Worm (Caenorhabditis elegans) whole organism, dauer: ENCODE results near the gene C56E6.2.

Experiments
- unc-62 ChIP-seq: sonication (generic microtip); optimal IDR thresholded peaks from 2 replicates; lab custom pipeline; 2017; ENCODE audit warnings: missing biosample characterization, missing genetic modification reagents, missing genetic modification characterization

Gene C56E6.2

DNA sequence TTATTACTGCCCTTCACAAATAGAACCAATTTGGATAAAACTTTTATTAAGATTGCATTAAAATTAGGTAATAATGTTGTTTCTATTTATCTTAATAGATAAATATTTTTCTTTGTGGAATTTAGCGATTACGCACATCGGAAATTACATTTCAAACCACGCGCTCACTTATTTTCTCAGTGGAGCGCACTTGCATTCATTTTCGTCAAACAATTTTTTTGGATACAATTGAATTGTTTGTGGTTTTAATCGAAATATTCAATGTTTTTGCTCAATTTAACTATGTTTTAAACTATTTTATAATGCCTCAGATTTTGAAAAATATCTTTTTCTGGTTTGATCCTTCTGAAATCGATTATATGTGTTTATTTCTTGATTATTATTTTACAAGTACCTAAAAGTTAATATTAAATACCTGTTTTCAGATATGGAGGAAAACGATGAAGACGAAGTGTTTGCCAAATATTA lies 11.3 kb downstream of the C56E6.2 start, which contains the start of gene utp-20:
TSS of gene utp-20 (plus strand) at position 418 of the 468 bp plus-strand sequence.
- no peak for TF ChIP-seq unc-62

ce11 chrII:6544842-6545410 lies 20.2 kb downstream of the C56E6.2 start, which contains the start of gene lron-15:
TSS of gene lron-15 (minus strand) at chrII:6544892.
- no peak for TF ChIP-seq unc-62

DNA sequence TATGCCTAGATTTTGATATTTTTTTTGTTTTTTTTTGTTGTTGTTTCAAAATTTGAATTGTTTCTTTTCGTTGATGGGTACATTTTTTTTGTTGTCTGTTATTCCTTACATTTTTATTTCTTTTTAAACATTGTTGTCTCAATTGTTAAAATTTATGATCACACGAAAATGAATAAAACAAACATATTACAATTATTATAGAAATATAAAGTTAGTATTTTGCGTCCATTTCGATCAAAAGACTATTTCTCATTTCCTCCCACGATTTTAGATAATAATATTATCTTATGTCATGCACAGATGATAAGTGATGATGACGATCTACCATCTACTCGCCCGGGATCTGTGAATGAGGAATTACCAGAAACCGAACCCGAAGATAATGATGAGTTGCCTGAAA lies 29.9 kb downstream of the C56E6.2 start, which contains the start of gene wrn-1:
TSS of gene wrn-1 (plus strand) at position 301 of the 400 bp plus-strand sequence.
- no peak for TF ChIP-seq unc-62

DNA sequence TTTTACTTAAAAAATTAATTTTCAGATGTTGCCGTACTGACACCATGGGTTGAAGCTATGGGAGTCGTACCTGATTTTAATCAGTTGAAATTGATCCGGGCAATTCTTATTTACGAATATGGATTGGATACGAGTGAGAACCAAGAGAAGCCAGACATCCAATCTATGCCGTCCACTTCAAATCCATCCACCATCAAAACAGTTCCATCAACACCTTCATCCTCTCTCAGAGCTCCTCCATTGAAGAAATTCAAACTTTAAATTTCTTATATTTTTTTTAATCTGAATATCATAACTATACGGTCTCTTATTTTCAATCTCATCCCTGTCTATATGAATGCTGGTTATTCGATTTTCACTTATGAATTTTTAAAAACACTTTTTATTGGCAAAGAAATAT lies 34.2 kb downstream of the C56E6.2 start:
- TF ChIP-seq unc-62 = no peak

DNA sequence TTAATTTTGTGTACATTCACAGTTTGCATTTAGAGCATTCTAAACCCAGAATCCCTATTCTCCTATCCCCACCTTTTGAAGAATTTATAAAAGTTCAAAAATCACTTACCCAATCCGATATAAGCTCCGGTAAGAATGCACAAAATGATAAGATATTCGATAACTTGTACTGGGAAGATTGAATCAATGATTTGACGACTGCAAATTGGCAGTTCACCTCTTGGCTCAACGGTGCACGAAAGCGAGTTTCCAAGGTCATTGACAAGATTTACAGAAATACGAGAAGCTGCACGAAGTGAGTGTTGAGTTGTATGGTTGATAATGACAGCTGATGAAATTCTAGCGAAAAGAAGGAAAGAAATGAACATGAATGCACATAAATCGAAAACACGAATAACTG lies 35.6 kb downstream of the C56E6.2 start:
- TF ChIP-seq unc-62 = no peak

DNA sequence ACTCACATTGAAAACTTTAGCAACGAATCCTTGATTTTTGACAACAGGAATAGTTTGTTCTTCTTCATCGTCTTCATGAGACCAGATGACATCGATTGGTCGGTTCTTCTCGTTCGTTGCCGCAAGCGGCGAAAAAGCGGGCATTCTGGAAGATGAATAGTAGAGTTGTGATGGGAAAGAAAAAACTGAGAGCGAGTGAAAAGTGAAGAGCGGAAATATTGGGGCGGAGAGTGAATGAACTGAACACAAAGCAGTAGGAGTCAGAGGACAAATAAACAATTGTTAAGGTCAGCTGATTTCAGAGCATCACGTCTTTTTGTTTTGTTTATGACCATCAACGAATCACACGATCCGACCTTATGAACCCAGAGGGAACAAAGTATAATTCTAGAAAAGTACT lies 36.6 kb downstream of the C56E6.2 start, which contains the start of gene F18C5.10:
TSS of gene F18C5.10 (minus strand) at position 145 of the 400 bp plus-strand sequence.
- TF ChIP-seq unc-62 = no peak

DNA sequence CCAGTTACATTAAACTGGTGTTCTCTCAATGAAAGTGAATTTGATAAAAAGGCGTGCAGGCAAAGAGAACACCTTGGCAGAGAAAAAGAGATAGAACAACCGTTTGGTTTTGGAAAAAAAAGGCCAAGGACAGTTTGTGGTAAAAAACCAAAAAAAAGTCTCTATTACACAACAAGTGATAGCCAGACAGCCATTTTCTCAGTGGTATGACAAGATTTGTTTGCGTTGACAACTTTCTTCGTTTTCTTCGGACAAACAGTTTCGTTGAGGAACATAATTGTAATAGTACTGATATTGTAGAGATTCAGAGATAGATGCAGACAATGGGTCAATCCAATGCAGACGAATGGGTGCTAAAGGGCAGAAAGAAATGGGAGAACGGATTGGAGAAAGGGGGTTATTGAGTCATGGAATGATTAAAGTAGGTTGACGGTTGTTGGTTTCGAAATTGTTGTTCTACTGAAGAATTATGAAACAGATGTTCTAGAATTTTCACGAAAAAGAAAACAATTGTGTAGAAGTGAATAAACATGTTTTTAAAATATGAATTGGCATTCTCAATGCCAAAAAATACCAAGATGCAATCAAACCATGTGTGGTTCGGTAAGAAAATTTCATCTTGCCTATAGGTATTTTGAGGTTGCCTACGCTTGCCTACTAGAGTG lies 37.6 kb downstream of the C56E6.2 start:
- no peak for TF ChIP-seq unc-62

DNA sequence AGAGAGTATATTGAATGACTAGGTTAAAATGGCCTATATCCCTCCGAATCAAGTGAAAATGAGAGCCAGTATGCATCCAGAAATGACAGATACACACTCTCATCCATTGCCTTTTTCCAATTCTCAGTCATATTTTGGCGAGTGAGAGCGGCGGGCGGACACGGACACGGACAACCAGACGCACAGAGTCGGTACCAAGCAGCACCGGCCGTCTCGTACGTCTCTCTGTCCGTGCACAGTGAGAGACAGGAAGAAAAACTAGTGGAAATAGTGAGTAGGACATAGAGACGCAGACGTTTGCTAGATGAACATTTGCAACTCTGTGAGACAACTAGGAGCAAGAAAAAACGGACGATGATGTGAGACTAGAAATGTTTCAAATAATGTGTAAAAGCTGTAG lies 38.5 kb downstream of the C56E6.2 start:
- TF ChIP-seq unc-62 = no peak

DNA sequence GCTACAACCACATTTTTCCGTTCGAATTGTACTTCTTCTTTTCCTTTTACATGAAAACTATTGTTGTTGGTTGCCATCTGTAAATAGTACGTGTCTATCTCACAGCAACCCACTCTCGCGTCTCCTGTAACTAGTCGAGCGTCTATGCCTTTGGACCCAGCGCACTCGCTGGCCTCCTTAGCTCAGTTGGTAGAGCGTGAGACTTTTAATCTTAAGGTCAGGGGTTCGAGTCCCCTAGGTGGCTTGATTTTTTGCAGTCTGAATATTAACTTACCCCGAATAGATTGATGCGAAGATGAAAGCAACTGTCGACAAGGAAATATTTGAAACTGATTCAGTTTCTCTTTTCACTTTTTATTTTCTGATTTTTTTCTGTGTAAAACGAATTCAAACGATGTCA lies 40.4 kb downstream of the C56E6.2 start, which contains the start of gene mpz-3:
TSS of gene mpz-3 (minus strand) at position 320 of the 400 bp plus-strand sequence.
- no peak for TF ChIP-seq unc-62

DNA sequence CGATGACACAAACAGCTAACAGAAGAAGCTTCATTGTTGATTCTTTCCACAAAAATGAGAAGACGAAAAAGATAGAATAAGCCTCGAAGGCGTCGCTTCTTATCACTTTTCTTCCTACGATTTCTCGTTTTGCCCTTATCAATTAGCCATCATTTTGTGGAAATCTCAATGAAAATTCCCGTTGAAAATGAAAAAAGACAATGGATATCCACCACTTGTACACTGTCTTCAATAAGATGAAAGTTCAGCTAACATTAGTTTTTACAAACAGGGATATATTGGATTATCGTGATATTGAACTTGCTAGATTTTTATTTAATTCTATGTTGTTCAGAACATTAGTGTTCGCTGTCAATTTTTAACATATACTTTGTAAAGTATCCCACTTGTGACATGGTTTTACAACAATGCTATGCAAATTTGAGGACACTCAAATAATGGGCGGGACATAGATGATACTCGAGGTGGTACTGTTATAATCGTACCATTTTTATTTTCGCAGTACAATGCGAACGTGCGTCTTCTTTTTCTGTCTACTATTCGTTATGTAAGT lies 42.0 kb downstream of the C56E6.2 start, which contains the start of the genes F18C5.5 and F18C5.9:
TSS of gene F18C5.5 (minus strand) at position 101 of the 553 bp plus-strand sequence.
TSS of gene F18C5.9 (plus strand) at position 503 of the 553 bp plus-strand sequence.
- no peak for TF ChIP-seq unc-62

ce11 chrII:6568707-6569106 lies 44.0 kb downstream of the C56E6.2 start, which contains the start of gene sra-27:
TSS of gene sra-27 (plus strand) at chrII:6569007.
- no peak for TF ChIP-seq unc-62

DNA sequence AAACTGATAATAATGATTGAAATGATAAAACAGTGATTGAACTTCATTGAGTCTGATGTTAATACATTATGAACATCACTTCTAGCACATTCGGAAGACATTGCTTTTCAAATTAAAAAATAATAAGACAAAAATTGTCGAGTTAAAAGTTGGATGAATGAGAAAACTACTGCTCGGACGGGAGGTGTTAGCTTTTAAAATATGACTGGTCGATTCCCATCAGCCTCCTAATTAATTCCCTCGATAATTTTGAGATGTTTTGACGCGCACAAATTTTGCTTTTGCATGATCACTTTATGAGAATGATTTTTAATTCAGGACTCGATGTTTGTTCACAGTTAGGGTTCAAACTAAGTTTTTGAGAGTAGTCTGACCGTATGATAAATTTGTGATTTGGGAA lies 49.0 kb downstream of the C56E6.2 start, which contains the start of gene sra-28:
TSS of gene sra-28 (minus strand) at position 101 of the 400 bp plus-strand sequence.
- TF ChIP-seq unc-62 = no peak

DNA sequence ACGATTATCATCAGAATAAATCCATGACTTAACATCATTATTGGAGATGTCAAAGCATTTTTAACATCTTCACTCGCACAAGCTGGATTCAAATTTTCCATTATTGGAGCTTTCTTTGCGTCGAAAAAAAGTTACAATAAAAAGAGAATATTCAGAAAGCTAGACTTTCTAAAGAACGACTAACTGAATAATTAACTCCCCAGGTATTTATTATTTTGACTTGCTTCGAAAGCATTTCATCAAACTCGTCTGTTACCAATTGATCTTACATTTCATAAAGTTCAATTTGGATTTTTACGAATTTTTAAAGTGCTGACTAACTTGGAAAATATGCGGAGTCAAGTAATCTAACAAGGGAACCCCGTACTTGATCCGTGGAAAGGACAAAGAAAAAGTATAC lies 50.9 kb downstream of the C56E6.2 start, which contains the start of gene sra-29:
TSS of gene sra-29 (minus strand) at position 101 of the 400 bp plus-strand sequence.
- TF ChIP-seq unc-62 = no peak
